Fruit fly (Drosophila melanogaster): ENCODE results near the gene CG3061.

CG3061 gene

dm6 chr3R:14048702-14049142 is 16.6 kb downstream of the CG3061 start (continued):
- TF ChIP-seq az2 (GFP tag; optimal IDR thresholded peaks at IDR 0.05) (peak; percentile 4), kay (GFP tag; optimal IDR thresholded peaks at IDR 0.05) (no peak), CG1602 (GFP tag; optimal IDR thresholded peaks at IDR 0.05) (no peak), CG15696 (tag; optimal IDR thresholded peaks at IDR 0.05) (no peak), CG9876 (GFP tag; optimal IDR thresholded peaks at IDR 0.05) (no peak), Bteb2 (GFP tag; optimal IDR thresholded peaks at IDR 0.05) (no peak), trem (tag; optimal IDR thresholded peaks at IDR 0.05) (no peak), Atf6 (GFP tag; IDR thresholded peaks at IDR 0.05) (0 out of 2 replicates have a peak, but pooled peaks have one; percentile 51), CG1529 (GFP tag; optimal IDR thresholded peaks at IDR 0.05) (no peak), cwo (GFP tag; optimal IDR thresholded peaks at IDR 0.05) (peak; percentile 17), p53 (GFP tag; optimal IDR thresholded peaks at IDR 0.05) (no peak), CG12155 (GFP tag; optimal IDR thresholded peaks at IDR 0.05) (peak; percentile 9), br (optimal IDR thresholded peaks at IDR 0.05) (no peak), CG15073 (GFP tag; optimal IDR thresholded peaks at IDR 0.05) (no peak), Kr (GFP tag; optimal IDR thresholded peaks at IDR 0.05) (no peak), CG14710 (tag; optimal IDR thresholded peaks at IDR 0.05) (no peak), danr (GFP tag; IDR thresholded peaks at IDR 0.05) (no peak), cg (GFP tag; optimal IDR thresholded peaks at IDR 0.05) (no peak), caup (GFP tag; optimal IDR thresholded peaks at IDR 0.05; ENCODE audit: severe bottlenecking) (no peak), ro (GFP tag; IDR thresholded peaks at IDR 0.05) (no peak), CG8281 (tag; optimal IDR thresholded peaks at IDR 0.05) (no peak), CG10366 (GFP tag; IDR thresholded peaks at IDR 0.05) (no peak), lbe (GFP tag; optimal IDR thresholded peaks at IDR 0.05) (peak; percentile 12), wdn (GFP tag; IDR thresholded peaks at IDR 0.05) (no peak), CG1832 (GFP tag; optimal IDR thresholded peaks at IDR 0.05) (no peak), Optix (GFP tag; IDR thresholded peaks at IDR 0.05) (no peak), Bdp1 (GFP tag; optimal IDR thresholded peaks at IDR 0.05) (no peak), row (GFP tag; IDR thresholded peaks at IDR 0.05) (peak; percentile 62), BtbVII (GFP tag; optimal IDR thresholded peaks at IDR 0.05) (peak; percentile 12), Nf-YC (tag; optimal IDR thresholded peaks at IDR 0.05) (peak; percentile 1), Meics (GFP tag; optimal IDR thresholded peaks at IDR 0.05) (peak; percentile 35), chn (GFP tag; optimal IDR thresholded peaks at IDR 0.05) (no peak), CG11504 (tag; optimal IDR thresholded peaks at IDR 0.05) (peak; percentile 45), CG6765 (GFP tag; optimal IDR thresholded peaks at IDR 0.05) (no peak), CG14965 (GFP tag; optimal IDR thresholded peaks at IDR 0.05; ENCODE audit: borderline replicate concordance) (no peak), CG5953 (GFP tag; IDR thresholded peaks at IDR 0.05) (no peak), CG18599 (GFP tag; optimal IDR thresholded peaks at IDR 0.05) (peak; percentile 56), sd (tag; optimal IDR thresholded peaks at IDR 0.05) (peak; percentile 16), CG6683 (GFP tag; optimal IDR thresholded peaks at IDR 0.05) (no peak), Hmr (GFP tag; optimal IDR thresholded peaks at IDR 0.05) (peak; percentile 27), CG12391 (tag; optimal IDR thresholded peaks at IDR 0.05) (peak; percentile 20), shn (GFP tag; optimal IDR thresholded peaks at IDR 0.05) (no peak), Bgb (GFP tag; IDR thresholded peaks at IDR 0.05; ENCODE audit: partially characterized antibody) (no peak), maf-S (GFP tag; optimal IDR thresholded peaks at IDR 0.05) (no peak), salm (tag; optimal IDR thresholded peaks at IDR 0.05) (no peak), dpn (GFP tag; optimal IDR thresholded peaks at IDR 0.05) (peak in 1 of 2 experiments; percentile 14), Xrp1 (GFP tag; IDR thresholded peaks at IDR 0.05) (no peak), Adf1 (GFP tag; IDR thresholded peaks at IDR 0.05) (no peak), CG31441 (GFP tag; IDR thresholded peaks at IDR 0.05) (peak; percentile 26; the same call in 1 of the 2 replicates), ssp (GFP tag; IDR thresholded peaks at IDR 0.05) (no peak), fd3F (GFP tag; optimal IDR thresholded peaks at IDR 0.05) (peak; percentile 2), CG7987 (GFP tag; optimal IDR thresholded peaks at IDR 0.05) (no peak)
